Worm (Caenorhabditis elegans) whole organism, L1 larva: Measurements from ENCODE around the gene K10B3.5.
A peak's percentile ranks its signal among the peaks of the same experiment; 100 is the strongest.

Experiments
- ama-1 ChIP-seq: fragments of 150-350 bp; optimal IDR thresholded peaks from 2 replicates; lab custom pipeline; 2014
- ceh-82 ChIP-seq, 3 experiments: fragments of 150-350 bp in 1 of 3; sonication (generic microtip) in 2 of 3; optimal IDR thresholded peaks; 2 replicates each; lab custom pipeline; 2014 to 2017; ENCODE audit warnings: missing biosample characterization in 3 of 3, missing genetic modification characterization in 3 of 3
- dpl-1 ChIP-seq, 3 experiments: fragments of 150-350 bp in 2 of 3; sonication (generic microtip) in 1 of 3; optimal IDR thresholded peaks; 2 replicates each; lab custom pipeline; 2014 to 2017; ENCODE audit warnings: missing biosample characterization in 3 of 3, missing genetic modification characterization in 3 of 3, missing genetic modification reagents in 3 of 3
- efl-1 ChIP-seq, 4 experiments: fragments of 150-350 bp; optimal IDR thresholded peaks in 3 of 4; peaks in 1 of 4; 1 replicate in 1 of 4; 2 replicates in 3 of 4; lab custom pipeline; 2014; ENCODE audit warnings: missing biosample characterization in 2 of 4, missing genetic modification characterization in 2 of 4, missing genetic modification reagents in 2 of 4
- efl-3 ChIP-seq: fragments of 200-800 bp; sonication (Bioruptor generic); optimal IDR thresholded peaks from 2 replicates; lab custom pipeline; 2018; ENCODE audit warnings: mild to moderate bottlenecking, missing genetic modification characterization, missing compliant biosample characterization
- fos-1 ChIP-seq: fragments of 150-350 bp; optimal IDR thresholded peaks from 2 replicates; lab custom pipeline; 2014; ENCODE audit warnings: missing biosample characterization, missing genetic modification characterization
- isw-1 ChIP-seq: fragments of 200-800 bp; sonication (Bioruptor generic); IDR thresholded peaks from 2 replicates; pipeline ENCODE4 v1.3.6; 2022; ENCODE audit warnings: missing genetic modification characterization, missing compliant biosample characterization
- mdl-1 ChIP-seq, 2 experiments: fragments of 150-350 bp; optimal IDR thresholded peaks; 2 replicates each; lab custom pipeline; 2014 to 2017; ENCODE audit warnings: missing biosample characterization in 2 of 2, missing genetic modification characterization in 2 of 2, inconsistent platforms in 1 of 2
- nhr-237 ChIP-seq: fragments of 150-350 bp; optimal IDR thresholded peaks from 2 replicates; lab custom pipeline; 2014; ENCODE audit warnings: missing biosample characterization, missing genetic modification characterization
- sox-4 ChIP-seq: sonication (generic microtip); optimal IDR thresholded peaks from 2 replicates; lab custom pipeline; 2016; ENCODE audit warnings: missing genetic modification characterization, missing compliant biosample characterization
- tbx-2 ChIP-seq: sonication (generic microtip); optimal IDR thresholded peaks from 2 replicates; lab custom pipeline; 2016; ENCODE audit warnings: missing genetic modification characterization, missing compliant biosample characterization
- zip-4 ChIP-seq: fragments of 200-800 bp; sonication (Bioruptor generic); optimal IDR thresholded peaks from 2 replicates; lab custom pipeline; 2018; ENCODE audit warnings: mild to moderate bottlenecking, missing genetic modification characterization, moderate library complexity, missing compliant biosample characterization
- ztf-11 ChIP-seq, 2 experiments: sonication (generic microtip); optimal IDR thresholded peaks; 2 replicates each; lab custom pipeline; 2016 to 2017; ENCODE audit warnings: missing genetic modification characterization in 2 of 2, missing biosample characterization in 1 of 2, missing compliant biosample characterization in 1 of 2
- ztf-4 ChIP-seq: fragments of 150-350 bp; optimal IDR thresholded peaks from 2 replicates; lab custom pipeline; 2014; ENCODE audit warnings: missing biosample characterization, missing genetic modification characterization

DNA sequence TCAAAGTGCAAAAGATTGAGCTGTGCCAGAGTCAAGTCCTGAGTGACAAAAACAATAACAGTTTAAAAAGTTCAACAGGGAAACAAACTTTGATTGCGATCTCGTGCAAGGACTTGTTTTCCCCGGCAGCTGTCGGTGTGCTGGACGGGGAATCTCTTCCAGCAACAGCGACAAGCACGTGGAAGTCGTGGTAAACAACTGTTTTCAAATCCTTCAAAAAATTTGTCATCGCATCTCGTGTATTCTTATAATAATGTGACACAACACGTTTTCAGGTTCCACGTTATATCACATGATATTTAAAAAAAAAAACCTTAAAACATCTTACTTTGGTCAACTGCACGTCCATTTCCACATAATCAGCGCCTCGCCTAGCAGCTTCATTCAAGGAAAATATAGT is 2.3 kb upstream of the K10B3.5 start:
- peak; percentile 44 for TF ChIP-seq ztf-4 (tag; lab: Kevin White, UChicago)
- TF ChIP-seq isw-1 (GFP tag; lab: Robert Waterston, UW) = no peak
- TF ChIP-seq dpl-1 (GFP tag; optimal IDR thresholded peaks at IDR 0.05; lab: Kevin White, UChicago) = no peak
- TF ChIP-seq ztf-11 (tag; optimal IDR thresholded peaks at IDR 0.05; lab: Kevin White, UChicago) = no peak
- TF ChIP-seq fos-1 (tag; lab: Kevin White, UChicago) = no peak
- TF ChIP-seq efl-1 (optimal IDR thresholded peaks at IDR 0.05; lab: Kevin White, UChicago) = no peak
- peak in 1 of 2 experiments; percentile 88 for TF ChIP-seq efl-1 (GFP tag; optimal IDR thresholded peaks at IDR 0.05 in 1 of 2; lab: Kevin White, UChicago)
- no peak for TF ChIP-seq ama-1 (lab: Kevin White, UChicago)
- no peak for TF ChIP-seq sox-4 (tag; lab: Kevin White, UChicago)
- no peak for TF ChIP-seq nhr-237 (tag; lab: Kevin White, UChicago)
- TF ChIP-seq mdl-1 (tag; optimal IDR thresholded peaks at IDR 0.05; lab: Kevin White, UChicago) = peak in 1 of 2 experiments; percentile 79
- TF ChIP-seq ceh-82 (tag; optimal IDR thresholded peaks at IDR 0.05; lab: Kevin White, UChicago) = no peak
- no peak for TF ChIP-seq zip-4
- TF ChIP-seq efl-3 = no peak
- TF ChIP-seq tbx-2 = peak; percentile 33
